Fruit fly (Drosophila melanogaster) whole organism, adult: ENCODE data around the gene CG32814.
A peak's percentile ranks its signal among the peaks of the same experiment; 100 is the strongest.

Source experiments
- CG12768 ChIP-seq: fragments of 200-800 bp; sonication (Bioruptor generic); optimal IDR thresholded peaks from 2 replicates; lab custom pipeline; 2017; ENCODE audit warnings: missing biosample characterization, missing genetic modification characterization, mild to moderate bottlenecking, moderate library complexity, missing genetic modification reagents
- CG5204 ChIP-seq: fragments of 200-800 bp; sonication (Bioruptor generic); optimal IDR thresholded peaks from 2 replicates; lab custom pipeline; 2016; ENCODE audit warnings: missing biosample characterization, missing genetic modification characterization
- CG7045 ChIP-seq: fragments of 200-800 bp; sonication (Bioruptor generic); optimal IDR thresholded peaks from 2 replicates; lab custom pipeline; 2017; ENCODE audit warnings: missing biosample characterization, mild to moderate bottlenecking, missing genetic modification characterization
- Clk ChIP-seq: fragments of 200-800 bp; sonication (Bioruptor generic); optimal IDR thresholded peaks from 2 replicates; lab custom pipeline; 2017; ENCODE audit warnings: missing biosample characterization, missing genetic modification characterization
- cnc ChIP-seq, 2 experiments: fragments of >200 bp; optimal IDR thresholded peaks; 2 replicates each; lab custom pipeline; 2017
- kay ChIP-seq: fragments of 200-800 bp; sonication (Bioruptor generic); peaks from one replicate; lab custom pipeline; 2016; ENCODE audit warnings: missing biosample characterization, missing genetic modification characterization, borderline replicate concordance
- ovo ChIP-seq: fragments of 200-800 bp; sonication (Bioruptor generic); optimal IDR thresholded peaks from 2 replicates; lab custom pipeline; 2016; ENCODE audit warnings: missing biosample characterization, missing genetic modification characterization
- pad ChIP-seq: fragments of 200-800 bp; sonication (Bioruptor generic); optimal IDR thresholded peaks from 3 replicates; lab custom pipeline; 2017; ENCODE audit warnings: missing biosample characterization, missing genetic modification characterization, mild to moderate bottlenecking, moderate library complexity, missing genetic modification reagents
- tj ChIP-seq: fragments of 200-800 bp; sonication (Bioruptor generic); optimal IDR thresholded peaks from 3 replicates; lab custom pipeline; 2017; ENCODE audit warnings: missing biosample characterization, mild to moderate bottlenecking, missing genetic modification characterization, moderate library complexity
- toe ChIP-seq: fragments of 200-800 bp; sonication (Bioruptor generic); optimal IDR thresholded peaks from 2 replicates; lab custom pipeline; 2016; ENCODE audit warnings: missing biosample characterization, missing genetic modification characterization

DNA sequence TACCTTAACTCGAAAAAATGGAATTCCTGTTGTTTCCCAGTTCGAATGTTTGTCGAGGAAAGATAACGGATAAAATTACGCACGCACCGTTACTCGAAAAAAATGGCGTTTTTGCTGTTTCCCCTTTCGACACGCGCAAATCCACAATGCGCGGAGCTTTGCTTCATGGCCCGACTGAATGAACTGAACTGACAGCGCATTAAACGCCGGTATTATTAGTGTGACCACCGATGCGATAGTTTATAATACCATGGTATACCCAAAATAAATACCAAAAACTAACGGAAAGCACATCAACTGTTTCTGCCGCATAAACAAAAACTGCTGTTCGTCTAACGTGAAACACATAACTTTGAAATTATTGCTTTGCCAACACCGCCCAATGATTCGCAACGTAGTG, at the start of gene CG32814, which contains the start of the genes CG11638 and CG3021:
- TF ChIP-seq pad (GFP tag; lab: Kevin White, UChicago), result peak; percentile 19
- TF ChIP-seq cnc (optimal IDR thresholded peaks at IDR 0.05; lab: Kevin White, UChicago), result no peak
- no peak for TF ChIP-seq toe (GFP tag; lab: Kevin White, UChicago)
- no peak for TF ChIP-seq CG12768 (GFP tag; lab: Kevin White, UChicago)
- TF ChIP-seq tj (GFP tag; lab: Kevin White, UChicago), result peak; percentile 84
- no peak for TF ChIP-seq Clk (GFP tag; lab: Kevin White, UChicago)
- no peak for TF ChIP-seq CG7045 (GFP tag; lab: Kevin White, UChicago)
- TF ChIP-seq kay (GFP tag; lab: Kevin White, UChicago), result no peak
- no peak for TF ChIP-seq CG5204 (GFP tag; lab: Kevin White, UChicago)
- peak; percentile 84 for TF ChIP-seq ovo (GFP tag; lab: Kevin White, UChicago)
